Fruit fly (Drosophila melanogaster) whole organism, adult: ENCODE results near the gene Sfp24Ba.

Source experiments
- CG14711 ChIP-seq: fragments of 200-800 bp; sonication (Bioruptor generic); optimal IDR thresholded peaks from 2 replicates; lab custom pipeline; 2018; ENCODE audit warnings: missing biosample characterization, mild to moderate bottlenecking, missing genetic modification characterization, moderate library complexity
- CG33017 ChIP-seq: fragments of 200-800 bp; sonication (Bioruptor generic); optimal IDR thresholded peaks from 2 replicates; lab custom pipeline; 2018; ENCODE audit warnings: missing biosample characterization, mild to moderate bottlenecking, missing genetic modification characterization, moderate library complexity
- toe ChIP-seq: fragments of 200-800 bp; sonication (Bioruptor generic); optimal IDR thresholded peaks from 2 replicates; lab custom pipeline; 2016; ENCODE audit warnings: missing biosample characterization, missing genetic modification characterization

DNA sequence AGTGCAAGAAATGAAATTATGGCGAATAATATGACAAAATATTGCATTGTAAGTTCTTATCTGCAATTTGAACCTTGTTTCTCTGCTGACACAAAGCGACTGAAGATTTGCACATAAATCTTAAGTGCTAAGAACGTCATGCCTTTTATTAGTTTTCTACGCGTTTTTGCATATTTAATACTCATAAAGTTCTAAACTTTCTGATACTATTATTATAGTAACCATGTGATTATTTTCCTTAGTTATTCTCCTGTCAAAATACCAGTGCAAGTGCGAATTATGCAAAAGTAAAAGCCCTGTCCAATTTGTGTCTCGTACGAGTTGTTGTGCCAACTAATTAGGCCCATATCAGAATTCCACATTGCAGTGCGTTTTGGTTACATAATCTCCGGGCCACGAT lies 2.1 kb upstream of the Sfp24Ba start, which contains the start of gene Sfp24Bc:
- TF ChIP-seq toe (GFP tag; lab: Kevin White, UChicago) = no peak
- no peak for TF ChIP-seq CG14711
- no peak for TF ChIP-seq CG33017 (tag; lab: Kevin White, UChicago)
